Fruit fly (Drosophila melanogaster): ENCODE data around the gene Dhc1.

Gene Dhc1

DNA sequence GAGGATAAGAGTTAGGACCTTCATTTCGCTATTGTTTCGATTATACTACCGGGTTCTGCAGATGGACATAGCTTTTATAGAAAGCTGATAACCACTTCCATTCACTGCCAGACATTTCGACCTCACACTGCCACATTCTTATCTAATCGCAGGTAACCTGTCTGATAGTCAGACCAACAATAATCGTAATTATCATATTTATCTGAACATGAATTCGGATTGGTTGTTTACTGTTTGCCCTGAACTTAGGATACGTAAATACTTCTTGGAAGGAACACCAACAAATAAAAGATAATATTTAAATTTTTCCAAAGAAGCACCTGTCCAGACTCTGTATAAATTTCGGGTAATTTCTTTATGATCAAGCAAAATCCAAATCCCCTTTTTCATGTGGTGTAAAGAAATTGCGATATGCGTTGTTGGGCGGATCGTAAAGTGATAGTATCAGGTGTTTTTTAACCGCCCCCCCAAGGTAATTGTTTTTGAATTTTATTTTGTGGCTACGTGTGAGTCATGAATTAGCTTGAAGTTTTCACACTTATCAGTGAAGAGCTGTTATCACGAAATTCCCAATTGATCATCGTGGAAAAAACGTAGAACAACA is 28.2 kb downstream of the Dhc1 start, which contains the start of gene Fst (continued):
- no peak for TF ChIP-seq CG1792 (GFP tag; optimal IDR thresholded peaks at IDR 0.05)
- TF ChIP-seq CG4617 (GFP tag; optimal IDR thresholded peaks at IDR 0.05; ENCODE audit: borderline replicate concordance) = no peak
- peak; percentile 5 for TF ChIP-seq Vsx1 (GFP tag; optimal IDR thresholded peaks at IDR 0.05)
- TF ChIP-seq CG1647 (GFP tag; optimal IDR thresholded peaks at IDR 0.05) = no peak
- no peak for TF ChIP-seq cato (GFP tag; optimal IDR thresholded peaks at IDR 0.05; ENCODE audit: borderline replicate concordance)
- TF ChIP-seq row (GFP tag; IDR thresholded peaks at IDR 0.05) = no peak
- TF ChIP-seq al (GFP tag; IDR thresholded peaks at IDR 0.05) = no peak
- no peak for TF ChIP-seq Ptx1 (GFP tag; IDR thresholded peaks at IDR 0.05)
- TF ChIP-seq CG15601 (tag; optimal IDR thresholded peaks at IDR 0.05) = no peak
- no peak for TF ChIP-seq CG11696 (GFP tag; IDR thresholded peaks at IDR 0.05)
- TF ChIP-seq CG4820 (GFP tag; optimal IDR thresholded peaks at IDR 0.05) = no peak
- no peak for TF ChIP-seq crc (GFP tag; optimal IDR thresholded peaks at IDR 0.05)
- no peak for TF ChIP-seq Max (GFP tag; optimal IDR thresholded peaks at IDR 0.05)
- TF ChIP-seq sisA (GFP tag; IDR thresholded peaks at IDR 0.05) = no peak
- no peak for TF ChIP-seq BtbVII (GFP tag; optimal IDR thresholded peaks at IDR 0.05)
- TF ChIP-seq CG32767 (GFP tag; IDR thresholded peaks at IDR 0.05) = no peak
- no peak for TF ChIP-seq so (GFP tag; IDR thresholded peaks at IDR 0.05)
- TF ChIP-seq CG6765 (GFP tag; optimal IDR thresholded peaks at IDR 0.05) = peak; percentile 60
- TF ChIP-seq Usf (GFP tag; optimal IDR thresholded peaks at IDR 0.05) = no peak
- no peak for TF ChIP-seq ATbp (GFP tag; optimal IDR thresholded peaks at IDR 0.05)

DNA sequence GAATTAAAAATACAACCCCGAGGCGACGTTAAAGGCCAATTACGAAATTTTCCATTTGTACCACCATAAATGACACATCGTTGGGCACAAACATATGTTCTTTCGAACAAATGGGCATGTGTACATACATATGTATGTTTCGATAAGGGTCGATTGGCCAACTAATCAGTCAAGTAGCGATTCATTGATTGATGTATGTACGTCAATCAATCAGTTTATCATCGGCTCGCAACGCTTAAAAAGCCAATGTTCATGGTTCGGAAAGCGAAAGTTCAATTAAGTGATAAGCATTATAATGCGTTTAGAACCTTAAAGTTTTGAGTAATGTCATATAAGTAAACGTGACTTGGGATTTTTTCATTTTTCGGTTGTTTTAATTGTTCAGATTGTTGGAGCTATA is 29.8 kb downstream of the Dhc1 start:
- TF ChIP-seq CG11560 (tag; IDR thresholded peaks at IDR 0.05) = no peak
- no peak for TF ChIP-seq sima (GFP tag; optimal IDR thresholded peaks at IDR 0.05)
- no peak for TF ChIP-seq CG2120 (GFP tag; optimal IDR thresholded peaks at IDR 0.05)
- no peak for TF ChIP-seq HLHmδ (GFP tag; optimal IDR thresholded peaks at IDR 0.05)
- no peak for TF ChIP-seq B-H2 (GFP tag; optimal IDR thresholded peaks at IDR 0.05)
- no peak for TF ChIP-seq HmgZ (tag; optimal IDR thresholded peaks at IDR 0.05)
- no peak for TF ChIP-seq CG4424 (GFP tag; optimal IDR thresholded peaks at IDR 0.05)
- no peak for TF ChIP-seq HLH3B (GFP tag; IDR thresholded peaks at IDR 0.05)
- TF ChIP-seq CG2129 (GFP tag; IDR thresholded peaks at IDR 0.05; ENCODE audit: partially characterized antibody) = no peak
- TF ChIP-seq lab (GFP tag; optimal IDR thresholded peaks at IDR 0.05) = peak; percentile 41
- TF ChIP-seq Hey (tag; optimal IDR thresholded peaks at IDR 0.05) = no peak
- no peak for TF ChIP-seq CG4360 (GFP tag; IDR thresholded peaks at IDR 0.05)
- peak; percentile 2 for TF ChIP-seq CG13894 (tag; optimal IDR thresholded peaks at IDR 0.05)
- TF ChIP-seq emc (GFP tag; optimal IDR thresholded peaks at IDR 0.05) = no peak
- no peak for TF ChIP-seq Hr51 (GFP tag; optimal IDR thresholded peaks at IDR 0.05)
- TF ChIP-seq CG1603 (tag; optimal IDR thresholded peaks at IDR 0.05) = no peak
- TF ChIP-seq HmgD (GFP tag; optimal IDR thresholded peaks at IDR 0.05) = no peak
- TF ChIP-seq CG33557 (GFP tag; optimal IDR thresholded peaks at IDR 0.05) = no peak
- TF ChIP-seq CG18619 (GFP tag; optimal IDR thresholded peaks at IDR 0.05) = no peak
- no peak for TF ChIP-seq nom (GFP tag; optimal IDR thresholded peaks at IDR 0.05)
- TF ChIP-seq CG3726 (GFP tag; IDR thresholded peaks at IDR 0.05) = no peak
- TF ChIP-seq CG12299 (tag; optimal IDR thresholded peaks at IDR 0.05) = no peak
- peak; percentile 66 for TF ChIP-seq mirr (GFP tag; optimal IDR thresholded peaks at IDR 0.05)
- TF ChIP-seq gcm (GFP tag; optimal IDR thresholded peaks at IDR 0.05) = no peak
- no peak for TF ChIP-seq ind (GFP tag; optimal IDR thresholded peaks at IDR 0.05)
- peak; percentile 11 for TF ChIP-seq CG34376 (GFP tag; optimal IDR thresholded peaks at IDR 0.05)
- no peak for TF ChIP-seq Ptx1 (GFP tag; IDR thresholded peaks at IDR 0.05)
- no peak for TF ChIP-seq al (GFP tag; IDR thresholded peaks at IDR 0.05)
- no peak for TF ChIP-seq crc (GFP tag; optimal IDR thresholded peaks at IDR 0.05)
- no peak for TF ChIP-seq tna (GFP tag; IDR thresholded peaks at IDR 0.05; ENCODE audit: partially characterized antibody)
- TF ChIP-seq jumu (GFP tag; optimal IDR thresholded peaks at IDR 0.05) = no peak
- no peak for TF ChIP-seq CG7556 (GFP tag; optimal IDR thresholded peaks at IDR 0.05)
- no peak for TF ChIP-seq CG10959 (GFP tag; IDR thresholded peaks at IDR 0.05)
